Worm (Caenorhabditis elegans) whole organism, late embryonic: ENCODE measurements around the gene grd-1.

Experiments
- F13H6.1 ChIP-seq: sonication (generic microtip); optimal IDR thresholded peaks from 2 replicates; lab custom pipeline; 2016; ENCODE audit warnings: missing genetic modification characterization, missing compliant biosample characterization
- Y22D7AL.16 ChIP-seq: sonication (generic microtip); optimal IDR thresholded peaks from 2 replicates; lab custom pipeline; 2016; ENCODE audit warnings: missing genetic modification characterization, missing compliant biosample characterization
- ceh-34 ChIP-seq: sonication (generic microtip); optimal IDR thresholded peaks from 2 replicates; lab custom pipeline; 2016; ENCODE audit warnings: mild to moderate bottlenecking, missing genetic modification characterization, missing compliant biosample characterization
- dmd-4 ChIP-seq: sonication (generic microtip); optimal IDR thresholded peaks from 2 replicates; lab custom pipeline; 2016; ENCODE audit warnings: borderline replicate concordance, missing genetic modification characterization, missing compliant biosample characterization
- eyg-1 ChIP-seq: sonication (generic microtip); optimal IDR thresholded peaks from 2 replicates; lab custom pipeline; 2016; ENCODE audit warnings: missing genotype, missing genetic modification characterization, missing compliant biosample characterization
- fax-1 ChIP-seq: sonication (generic microtip); optimal IDR thresholded peaks from 2 replicates; lab custom pipeline; 2016; ENCODE audit warnings: missing genotype, missing genetic modification characterization, missing compliant biosample characterization
- gmeb-2 ChIP-seq: sonication (generic microtip); optimal IDR thresholded peaks from 2 replicates; lab custom pipeline; 2016; ENCODE audit warnings: missing genetic modification characterization, inconsistent platforms, missing compliant biosample characterization
- madf-2 ChIP-seq: sonication (generic microtip); optimal IDR thresholded peaks from 2 replicates; lab custom pipeline; 2017; ENCODE audit warnings: missing genetic modification characterization, missing compliant biosample characterization
- pag-3 ChIP-seq: sonication (generic microtip); optimal IDR thresholded peaks from 2 replicates; lab custom pipeline; 2016; ENCODE audit warnings: missing compliant biosample characterization, missing genetic modification characterization, borderline replicate concordance
- pros-1 ChIP-seq: fragments of 150-350 bp; optimal IDR thresholded peaks from 2 replicates; lab custom pipeline; 2014; ENCODE audit warnings: missing biosample characterization, missing genetic modification reagents, missing genetic modification characterization
- sox-4 ChIP-seq: sonication (generic microtip); optimal IDR thresholded peaks from 2 replicates; lab custom pipeline; 2017; ENCODE audit warnings: mild to moderate bottlenecking, missing genetic modification characterization, inconsistent platforms, missing compliant biosample characterization
- ttx-3 ChIP-seq: sonication (generic microtip); optimal IDR thresholded peaks from 2 replicates; lab custom pipeline; 2016; ENCODE audit warnings: missing genetic modification reagents, missing genetic modification characterization, missing compliant biosample characterization
- unc-3 ChIP-seq, 2 experiments: fragments of 200-800 bp in 1 of 2; sonication (Bioruptor generic) in 1 of 2; sonication (generic microtip) in 1 of 2; conservative IDR thresholded peaks in 1 of 2; optimal IDR thresholded peaks in 1 of 2; 2 replicates each; pipeline versions ENCODE4 v1.3.6 to Lab custom; 2016 to 2022; ENCODE audit warnings: missing compliant biosample characterization in 2 of 2, missing genetic modification characterization in 2 of 2, missing genetic modification reagents in 1 of 2
- unc-55 ChIP-seq: sonication (generic microtip); optimal IDR thresholded peaks from 2 replicates; lab custom pipeline; 2017; ENCODE audit warnings: missing biosample characterization, missing genetic modification reagents, missing genetic modification characterization

DNA sequence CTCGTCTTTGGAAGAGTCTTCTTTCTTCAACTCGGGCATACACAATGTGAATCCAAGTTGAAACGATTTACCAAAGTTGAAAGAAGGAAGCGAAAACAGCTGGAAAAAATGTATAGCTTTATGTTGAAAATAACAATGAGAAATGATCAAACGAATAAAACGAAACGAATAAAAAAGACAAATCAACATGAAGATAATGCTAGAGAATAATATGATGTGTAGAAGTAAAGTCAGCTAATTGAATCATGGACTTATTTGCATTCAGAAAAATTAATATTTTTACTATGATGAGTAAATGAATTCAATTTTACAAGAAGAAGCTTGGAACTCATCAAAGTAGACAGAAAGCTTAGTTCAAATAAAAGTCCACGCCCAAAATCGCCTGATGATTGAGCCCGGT is 16.3 kb downstream of the grd-1 start, which contains the start of gene alr-1:
- no peak for TF ChIP-seq pag-3 (tag; lab: Kevin White, UChicago)
- TF ChIP-seq F13H6.1 (tag; lab: Kevin White, UChicago): no peak
- no peak for TF ChIP-seq pros-1 (tag; lab: Kevin White, UChicago)
- no peak for TF ChIP-seq ceh-34 (tag; lab: Kevin White, UChicago)
- no peak for TF ChIP-seq fax-1 (tag; lab: Kevin White, UChicago)
- TF ChIP-seq dmd-4 (tag; lab: Kevin White, UChicago): no peak
- TF ChIP-seq sox-4 (tag; lab: Kevin White, UChicago): no peak
- TF ChIP-seq eyg-1 (tag; lab: Kevin White, UChicago): no peak
- no peak for TF ChIP-seq madf-2 (tag; lab: Kevin White, UChicago)
- no peak for TF ChIP-seq unc-3 (GFP tag; conservative IDR thresholded peaks at IDR 0.05; lab: Robert Waterston, UW)
- no peak for TF ChIP-seq unc-3 (tag; optimal IDR thresholded peaks at IDR 0.05; lab: Kevin White, UChicago)
- TF ChIP-seq gmeb-2 (tag; lab: Kevin White, UChicago): no peak
- no peak for TF ChIP-seq ttx-3 (tag; lab: Kevin White, UChicago)
- no peak for TF ChIP-seq unc-55
- no peak for TF ChIP-seq Y22D7AL.16 (tag; lab: Kevin White, UChicago)
